Worm (Caenorhabditis elegans): ENCODE measurements around the gene T04A8.7.

ce11 chrIII:4735443-4735842 is 40.3 kb downstream of the T04A8.7 start, which contains the start of gene F17C8.7:
- no peak for TF ChIP-seq hmg-4 (GFP tag; optimal IDR thresholded peaks at IDR 0.05)
- TF ChIP-seq ama-1 (optimal IDR thresholded peaks at IDR 0.05) = no peak
- TF ChIP-seq aly-1 (tag; optimal IDR thresholded peaks at IDR 0.05) = no peak
- TF ChIP-seq flt-1 (GFP tag; IDR thresholded peaks at IDR 0.05) = no peak
- no peak for TF ChIP-seq B0310.2 (tag; optimal IDR thresholded peaks at IDR 0.05)
- no peak for TF ChIP-seq scrt-1 (GFP tag; IDR thresholded peaks at IDR 0.05)
- no peak for TF ChIP-seq pes-1 (GFP tag; IDR thresholded peaks at IDR 0.05)

Data from whole organism, early embryonic.